Fruit fly (Drosophila melanogaster) whole organism, embryonic: ENCODE measurements around the gene CG13894.
A peak's percentile ranks its signal among the peaks of the same experiment; 100 is the strongest.

ENCODE experiments used
- Atf-2 ChIP-seq: fragments of 200-800 bp; sonication (Bioruptor generic); optimal IDR thresholded peaks from 2 replicates; lab custom pipeline; 2016; ENCODE audit warnings: missing biosample characterization, missing genetic modification characterization
- CG12391 ChIP-seq: fragments of 200-800 bp; sonication (Bioruptor generic); optimal IDR thresholded peaks from 3 replicates; lab custom pipeline; 2018; ENCODE audit warnings: missing biosample characterization, mild to moderate bottlenecking, missing genetic modification characterization, moderate library complexity
- CG13287 ChIP-seq: fragments of 200-800 bp; sonication (Bioruptor generic); IDR thresholded peaks from 2 replicates; pipeline ENCODE4 v1.3.6; 2022; ENCODE audit warnings: missing biosample characterization, missing genetic modification characterization; ENCODE audit not compliant: partially characterized antibody
- CG13424 ChIP-seq: fragments of 200-800 bp; sonication (Bioruptor generic); optimal IDR thresholded peaks from 2 replicates; lab custom pipeline; 2019; ENCODE audit warnings: missing biosample characterization, mild to moderate bottlenecking, missing genetic modification characterization, moderate library complexity
- CG15479 ChIP-seq: fragments of 200-800 bp; sonication (Bioruptor generic); optimal IDR thresholded peaks from 3 replicates; lab custom pipeline; 2019; ENCODE audit warnings: missing biosample characterization, mild to moderate bottlenecking, missing genetic modification characterization, moderate library complexity
- CG16815 ChIP-seq: fragments of 200-800 bp; sonication (Bioruptor generic); optimal IDR thresholded peaks from 3 replicates; lab custom pipeline; 2017; ENCODE audit warnings: missing biosample characterization, mild to moderate bottlenecking, missing genetic modification characterization
- CG18262 ChIP-seq: fragments of 200-800 bp; optimal IDR thresholded peaks from 3 replicates; lab custom pipeline; 2019; ENCODE audit warnings: missing biosample characterization, mild to moderate bottlenecking, missing genetic modification characterization, moderate library complexity
- CG18619 ChIP-seq: fragments of 200-800 bp; sonication (Bioruptor generic); optimal IDR thresholded peaks from 3 replicates; lab custom pipeline; 2017; ENCODE audit warnings: missing biosample characterization, mild to moderate bottlenecking, missing genetic modification characterization
- CG33557 ChIP-seq: fragments of 200-800 bp; sonication (Bioruptor generic); optimal IDR thresholded peaks from 2 replicates; lab custom pipeline; 2019; ENCODE audit warnings: missing biosample characterization, mild to moderate bottlenecking, missing genetic modification characterization, moderate library complexity
- CG6654 ChIP-seq: fragments of 200-800 bp; sonication (Bioruptor generic); optimal IDR thresholded peaks from 2 replicates; lab custom pipeline; 2017; ENCODE audit warnings: missing biosample characterization, mild to moderate bottlenecking, missing genetic modification characterization
- CG6854 ChIP-seq: fragments of 200-800 bp; sonication (Bioruptor generic); optimal IDR thresholded peaks from 3 replicates; lab custom pipeline; 2017; ENCODE audit warnings: missing biosample characterization, mild to moderate bottlenecking, missing genetic modification characterization
- CG7372 ChIP-seq: fragments of 200-800 bp; sonication (Bioruptor generic); IDR thresholded peaks from 2 replicates; pipeline ENCODE4 v1.3.6; 2022; ENCODE audit warnings: missing biosample characterization, missing genetic modification characterization
- CG8089 ChIP-seq: fragments of 200-800 bp; sonication (Bioruptor generic); optimal IDR thresholded peaks from 3 replicates; lab custom pipeline; 2016; ENCODE audit warnings: missing biosample characterization, missing genetic modification characterization
- CG9727 ChIP-seq: fragments of 200-800 bp; sonication (Bioruptor generic); optimal IDR thresholded peaks from 3 replicates; lab custom pipeline; 2017; ENCODE audit warnings: missing biosample characterization, mild to moderate bottlenecking, missing genetic modification characterization
- D ChIP-seq, 2 experiments: fragments of 200-800 bp in 1 of 2; fragments of >200 bp in 1 of 2; sonication (Bioruptor generic) in 1 of 2; optimal IDR thresholded peaks; 2 replicates in 1 of 2; 3 replicates in 1 of 2; lab custom pipeline; 2017; ENCODE audit warnings: mild to moderate bottlenecking in 1 of 2, missing biosample characterization in 1 of 2, missing genetic modification characterization in 1 of 2, missing genetic modification reagents in 1 of 2
- Dll ChIP-seq: fragments of 200-800 bp; sonication (Bioruptor generic); IDR thresholded peaks from 4 replicates; pipeline ENCODE4 v1.3.6; 2022; ENCODE audit warnings: missing biosample characterization, missing genetic modification characterization; ENCODE audit not compliant: partially characterized antibody
- Doc2 ChIP-seq: fragments of 200-800 bp; sonication (Bioruptor generic); IDR thresholded peaks from 2 replicates; pipeline ENCODE4 v1.3.6; 2022; ENCODE audit warnings: missing biosample characterization, missing genetic modification characterization
- Mad ChIP-seq: fragments of 200-800 bp; sonication (Bioruptor generic); optimal IDR thresholded peaks from 2 replicates; lab custom pipeline; 2016; ENCODE audit warnings: missing biosample characterization, missing genetic modification characterization
- Max ChIP-seq: fragments of 200-800 bp; sonication (Bioruptor generic); optimal IDR thresholded peaks from 2 replicates; lab custom pipeline; 2016; ENCODE audit warnings: missing biosample characterization, mild to moderate bottlenecking, missing genetic modification characterization
- PHDP ChIP-seq: fragments of 200-800 bp; sonication (Bioruptor generic); optimal IDR thresholded peaks from 3 replicates; lab custom pipeline; 2018; ENCODE audit warnings: missing biosample characterization, mild to moderate bottlenecking, missing genetic modification characterization, moderate library complexity
- Pdp1 ChIP-seq, 2 experiments: fragments of 200-800 bp; sonication (Bioruptor generic); optimal IDR thresholded peaks; 3 replicates each; lab custom pipeline; 2016; ENCODE audit warnings: missing biosample characterization in 2 of 2, missing genetic modification characterization in 2 of 2, mild to moderate bottlenecking in 1 of 2, moderate library complexity in 1 of 2
- Sox100B ChIP-seq: fragments of 200-800 bp; sonication (Bioruptor generic); optimal IDR thresholded peaks from 3 replicates; lab custom pipeline; 2018; ENCODE audit warnings: missing biosample characterization, mild to moderate bottlenecking, missing genetic modification characterization
- Vsx1 ChIP-seq: fragments of 200-800 bp; sonication (Bioruptor generic); optimal IDR thresholded peaks from 2 replicates; lab custom pipeline; 2017; ENCODE audit warnings: missing biosample characterization, mild to moderate bottlenecking, missing genetic modification characterization, missing genetic modification reagents
- al ChIP-seq: fragments of 200-800 bp; sonication (Bioruptor generic); IDR thresholded peaks from 2 replicates; pipeline ENCODE4 v1.3.6; 2022; ENCODE audit warnings: missing biosample characterization, missing genetic modification characterization
- bab2 ChIP-seq: fragments of 200-800 bp; sonication (Bioruptor generic); optimal IDR thresholded peaks from 2 replicates; lab custom pipeline; 2016; ENCODE audit warnings: missing biosample characterization, missing genetic modification characterization
- chinmo ChIP-seq: fragments of 200-800 bp; sonication (Bioruptor generic); IDR thresholded peaks from 4 replicates; pipeline ENCODE4 v1.3.6; 2022; ENCODE audit warnings: missing biosample characterization, missing genetic modification characterization; ENCODE audit not compliant: partially characterized antibody
- crc ChIP-seq: fragments of 200-800 bp; sonication (Bioruptor generic); optimal IDR thresholded peaks from 2 replicates; lab custom pipeline; 2016; ENCODE audit warnings: missing biosample characterization, missing genetic modification characterization
- crol ChIP-seq: fragments of 200-800 bp; sonication (Bioruptor generic); IDR thresholded peaks from 2 replicates; pipeline ENCODE4 v1.3.6; 2022; ENCODE audit warnings: missing biosample characterization, missing genetic modification characterization
- fd96Cb ChIP-seq: fragments of 200-800 bp; sonication (Bioruptor generic); optimal IDR thresholded peaks from 2 replicates; lab custom pipeline; 2018; ENCODE audit warnings: missing biosample characterization, mild to moderate bottlenecking, missing genetic modification characterization, moderate library complexity
- gcm2 ChIP-seq: fragments of 200-800 bp; sonication (Bioruptor generic); optimal IDR thresholded peaks from 2 replicates; lab custom pipeline; 2016; ENCODE audit warnings: missing biosample characterization, missing genetic modification characterization
- hkb ChIP-seq, 2 experiments: fragments of 200-800 bp in 1 of 2; fragments of >200 bp in 1 of 2; sonication (Bioruptor generic) in 1 of 2; IDR thresholded peaks in 1 of 2; optimal IDR thresholded peaks in 1 of 2; 2 replicates each; pipeline versions ENCODE4 v1.3.6 to Lab custom; 2017 to 2022; ENCODE audit warnings: missing biosample characterization in 1 of 2, missing genetic modification characterization in 1 of 2
- lab ChIP-seq: fragments of 200-800 bp; sonication (Bioruptor generic); optimal IDR thresholded peaks from 3 replicates; lab custom pipeline; 2017; ENCODE audit warnings: missing biosample characterization, missing genetic modification characterization, mild to moderate bottlenecking, moderate library complexity, missing genetic modification reagents
- lilli ChIP-seq: fragments of 200-800 bp; sonication (Bioruptor generic); optimal IDR thresholded peaks from 3 replicates; lab custom pipeline; 2016; ENCODE audit warnings: missing biosample characterization, missing genetic modification characterization
- maf-S ChIP-seq: fragments of 200-800 bp; sonication (Bioruptor generic); optimal IDR thresholded peaks from 2 replicates; lab custom pipeline; 2016; ENCODE audit warnings: missing biosample characterization, missing genetic modification characterization
- nerfin-1 ChIP-seq: fragments of 200-800 bp; sonication (Bioruptor generic); optimal IDR thresholded peaks from 3 replicates; lab custom pipeline; 2019; ENCODE audit warnings: missing biosample characterization, mild to moderate bottlenecking, missing genetic modification characterization, moderate library complexity
- prd ChIP-seq, 3 experiments: fragments of >200 bp in 2 of 3; fragments of 200-800 bp in 1 of 3; sonication (Bioruptor generic) in 1 of 3; optimal IDR thresholded peaks in 2 of 3; IDR thresholded peaks in 1 of 3; 2 replicates in 2 of 3; 3 replicates in 1 of 3; pipeline versions ENCODE4 v1.3.6 to Lab custom; 2017 to 2022; ENCODE audit warnings: missing biosample characterization in 1 of 3, missing genetic modification characterization in 1 of 3
- pum ChIP-seq: fragments of 200-800 bp; sonication (Bioruptor generic); optimal IDR thresholded peaks from 2 replicates; lab custom pipeline; 2016; ENCODE audit warnings: missing biosample characterization, missing genetic modification characterization
- sc ChIP-seq, 3 experiments: fragments of >200 bp in 2 of 3; fragments of 200-800 bp in 1 of 3; sonication (Bioruptor generic) in 1 of 3; optimal IDR thresholded peaks; 2 replicates in 2 of 3; 3 replicates in 1 of 3; lab custom pipeline; 2017; ENCODE audit warnings: mild to moderate bottlenecking in 1 of 3, missing biosample characterization in 1 of 3, missing genetic modification characterization in 1 of 3, missing genetic modification reagents in 1 of 3
- sens ChIP-seq: fragments of 200-800 bp; sonication (Bioruptor generic); peaks from one replicate; lab custom pipeline; 2016; ENCODE audit warnings: missing biosample characterization, missing genetic modification characterization
- seq ChIP-seq: fragments of 200-800 bp; sonication (Bioruptor generic); IDR thresholded peaks from 2 replicates; pipeline ENCODE4 v1.3.6; 2022; ENCODE audit warnings: missing biosample characterization, missing genetic modification characterization
- stc ChIP-seq: fragments of 200-800 bp; sonication (Bioruptor generic); IDR thresholded peaks from 2 replicates; pipeline ENCODE4 v1.3.6; 2022; ENCODE audit warnings: missing biosample characterization, missing genetic modification characterization
- tll ChIP-seq, 2 experiments: fragments of 200-800 bp in 1 of 2; fragments of >200 bp in 1 of 2; sonication (Bioruptor generic) in 1 of 2; optimal IDR thresholded peaks; 2 replicates each; lab custom pipeline; 2017 to 2019; ENCODE audit warnings: missing biosample characterization in 2 of 2, missing genetic modification characterization in 2 of 2, mild to moderate bottlenecking in 1 of 2, moderate library complexity in 1 of 2
- twi ChIP-seq: fragments of 200-800 bp; optimal IDR thresholded peaks from 2 replicates; lab custom pipeline; 2019; ENCODE audit warnings: missing biosample characterization, mild to moderate bottlenecking, missing genetic modification characterization, moderate library complexity
- unpg ChIP-seq: fragments of 200-800 bp; sonication (Bioruptor generic); optimal IDR thresholded peaks from 3 replicates; lab custom pipeline; 2018; ENCODE audit warnings: missing biosample characterization, mild to moderate bottlenecking, missing genetic modification characterization, moderate library complexity
- zfh2 ChIP-seq: fragments of 200-800 bp; sonication (Bioruptor generic); optimal IDR thresholded peaks from 2 replicates; lab custom pipeline; 2016; ENCODE audit warnings: missing biosample characterization, missing genetic modification characterization

CG13894 gene

dm6 chr3L:699368-700150 is 615 bp upstream of the CG13894 start (continued):
- TF ChIP-seq Atf-2 (GFP tag; lab: Kevin White, UChicago) (peak; percentile 9), seq (GFP tag; lab: Robert Waterston, UW) (no peak), twi (tag; lab: Kevin White, UChicago) (peak; percentile 15), Doc2 (GFP tag; lab: Robert Waterston, UW) (no peak), crc (no peak), CG15479 (peak; percentile 97), fd96Cb (tag; lab: Kevin White, UChicago) (peak; percentile 22), sens (GFP tag; lab: Kevin White, UChicago) (peak; percentile 95), al (GFP tag; lab: Robert Waterston, UW) (no peak), maf-S (GFP tag; lab: Kevin White, UChicago) (no peak), unpg (peak; percentile 38), D (optimal IDR thresholded peaks at IDR 0.05; lab: Kevin White, UChicago) (no peak), D (GFP tag; optimal IDR thresholded peaks at IDR 0.05; lab: Kevin White, UChicago) (peak; percentile 46), gcm2 (GFP tag; lab: Kevin White, UChicago) (no peak), Dll (peak; percentile 14; the same call in 1 of the 4 replicates), CG6854 (GFP tag; lab: Kevin White, UChicago) (no peak), stc (GFP tag; lab: Robert Waterston, UW) (peak; percentile 28; the same call in 1 of the 2 replicates), CG18619 (GFP tag; lab: Kevin White, UChicago) (peak; percentile 47), PHDP (peak; percentile 30), zfh2 (GFP tag; lab: Kevin White, UChicago) (peak; percentile 34), prd (optimal IDR thresholded peaks at IDR 0.05; lab: Kevin White, UChicago) (no peak), prd (GFP tag; IDR thresholded peaks at IDR 0.05; lab: Robert Waterston, UW) (0 out of 3 replicates have a peak, but pooled peaks have one; percentile 34), sc (optimal IDR thresholded peaks at IDR 0.05; lab: Kevin White, UChicago) (no peak), sc (GFP tag; optimal IDR thresholded peaks at IDR 0.05; lab: Kevin White, UChicago) (no peak), nerfin-1 (tag; lab: Kevin White, UChicago) (peak; percentile 59), Mad (GFP tag; lab: Kevin White, UChicago) (peak; percentile 38), bab2 (GFP tag; lab: Kevin White, UChicago) (peak; percentile 0), CG13287 (GFP tag; lab: Robert Waterston, UW) (0 out of 2 replicates have a peak, but pooled peaks have one; percentile 11), hkb (optimal IDR thresholded peaks at IDR 0.05; lab: Kevin White, UChicago) (peak; percentile 44), hkb (GFP tag; IDR thresholded peaks at IDR 0.05; lab: Robert Waterston, UW) (no peak), CG7372 (GFP tag; lab: Robert Waterston, UW) (peak; percentile 11; the same call in 1 of the 2 replicates), CG6654 (GFP tag; lab: Kevin White, UChicago) (no peak), Vsx1 (GFP tag; lab: Kevin White, UChicago) (no peak), CG9727 (GFP tag; lab: Kevin White, UChicago) (peak; percentile 51), Sox100B (GFP tag; lab: Kevin White, UChicago) (peak; percentile 52), lilli (GFP tag; lab: Kevin White, UChicago) (peak; percentile 52), pum (GFP tag; lab: Kevin White, UChicago) (peak; percentile 3), CG8089 (GFP tag; lab: Kevin White, UChicago) (no peak), Max (GFP tag; lab: Kevin White, UChicago) (peak; percentile 28), CG16815 (GFP tag; lab: Kevin White, UChicago) (peak; percentile 50), crol (GFP tag; lab: Robert Waterston, UW) (no peak; the same call in 1 of the 2 replicates), Pdp1 (GFP tag; optimal IDR thresholded peaks at IDR 0.05; lab: Kevin White, UChicago) (peak in 1 of 2 experiments; percentile 11), lab (GFP tag; lab: Kevin White, UChicago) (peak; percentile 8), CG33557 (GFP tag; lab: Kevin White, UChicago) (peak; percentile 12), chinmo (GFP tag; lab: Robert Waterston, UW) (peak; percentile 65; the same call in 2 of the 4 replicates), CG13424 (peak; percentile 53), CG18262 (peak; percentile 61), tll (GFP tag; optimal IDR thresholded peaks at IDR 0.05; lab: Kevin White, UChicago) (peak; percentile 46 to 47), CG12391 (tag; lab: Kevin White, UChicago) (peak; percentile 69)
